Fruit fly (Drosophila melanogaster): ENCODE measurements around the gene mkg-p.
A peak's percentile ranks its signal among the peaks of the same experiment; 100 is the strongest.

mkg-p gene

dm6 chr3L:8451966-8452620, 47.0 kb upstream of the mkg-p start (continued):
- TF ChIP-seq CG8765 (GFP tag; IDR thresholded peaks at IDR 0.05), result no peak
- no peak for TF ChIP-seq phol (tag; optimal IDR thresholded peaks at IDR 0.05)
- TF ChIP-seq Kr (GFP tag; optimal IDR thresholded peaks at IDR 0.05), result peak; percentile 41
- no peak for TF ChIP-seq HmgZ (tag; optimal IDR thresholded peaks at IDR 0.05)
- TF ChIP-seq Camta (GFP tag; optimal IDR thresholded peaks at IDR 0.05), result no peak
- TF ChIP-seq p53 (GFP tag; optimal IDR thresholded peaks at IDR 0.05), result no peak
- TF ChIP-seq Trl (optimal IDR thresholded peaks at IDR 0.05), result no peak
- TF ChIP-seq Trl (GFP tag; optimal IDR thresholded peaks at IDR 0.05), result no peak
- no peak for TF ChIP-seq insv (GFP tag; optimal IDR thresholded peaks at IDR 0.05)
- no peak for TF ChIP-seq croc (GFP tag; conservative IDR thresholded peaks at IDR 0.05)
- TF ChIP-seq CG15269 (tag; optimal IDR thresholded peaks at IDR 0.05), result no peak
- no peak for TF ChIP-seq Dbx (GFP tag; IDR thresholded peaks at IDR 0.05)
- TF ChIP-seq Atf3 (GFP tag; optimal IDR thresholded peaks at IDR 0.05), result no peak
- TF ChIP-seq Atf-2 (GFP tag; optimal IDR thresholded peaks at IDR 0.05), result no peak
- no peak for TF ChIP-seq CG30431 (GFP tag; optimal IDR thresholded peaks at IDR 0.05)
- no peak for TF ChIP-seq pzg (GFP tag; optimal IDR thresholded peaks at IDR 0.05)
- no peak for TF ChIP-seq CG4707 (GFP tag; optimal IDR thresholded peaks at IDR 0.05)
- peak; percentile 89 for TF ChIP-seq exex (tag; optimal IDR thresholded peaks at IDR 0.05)
- peak; percentile 93 for TF ChIP-seq grn (GFP tag; optimal IDR thresholded peaks at IDR 0.05)
- no peak for TF ChIP-seq CG18262 (tag; optimal IDR thresholded peaks at IDR 0.05)
- TF ChIP-seq CG31365 (tag; optimal IDR thresholded peaks at IDR 0.05), result no peak
- no peak for TF ChIP-seq CG10543 (GFP tag; optimal IDR thresholded peaks at IDR 0.05)
- peak; percentile 54 for TF ChIP-seq pros (GFP tag; optimal IDR thresholded peaks at IDR 0.05)
- no peak for TF ChIP-seq Dek (tag; optimal IDR thresholded peaks at IDR 0.05)
- no peak for TF ChIP-seq dimm (GFP tag; IDR thresholded peaks at IDR 0.05)
- no peak for TF ChIP-seq CG11085 (GFP tag; IDR thresholded peaks at IDR 0.05)
- no peak for TF ChIP-seq CG6272 (GFP tag; IDR thresholded peaks at IDR 0.05)
- no peak for TF ChIP-seq CG6791 (GFP tag; IDR thresholded peaks at IDR 0.05; ENCODE audit: partially characterized antibody)
- no peak for TF ChIP-seq lov (optimal IDR thresholded peaks at IDR 0.05)
- TF ChIP-seq lov (GFP tag; IDR thresholded peaks at IDR 0.05), result 0 out of 3 replicates have a peak, but pooled peaks have one; percentile 44
- TF ChIP-seq tgo (GFP tag; IDR thresholded peaks at IDR 0.05), result no peak
- no peak for TF ChIP-seq Dip2 (GFP tag; IDR thresholded peaks at IDR 0.05)
- TF ChIP-seq Oli (tag; optimal IDR thresholded peaks at IDR 0.05), result no peak
- TF ChIP-seq HLHmδ (GFP tag; optimal IDR thresholded peaks at IDR 0.05), result no peak
- no peak for TF ChIP-seq CG15479 (GFP tag; optimal IDR thresholded peaks at IDR 0.05)
- TF ChIP-seq CG18599 (GFP tag; optimal IDR thresholded peaks at IDR 0.05), result peak; percentile 1
- TF ChIP-seq sd (tag; optimal IDR thresholded peaks at IDR 0.05), result peak; percentile 63
- no peak for TF ChIP-seq CG12299 (tag; optimal IDR thresholded peaks at IDR 0.05)

dm6 chr3L:8450747-8451146, 45.7 kb upstream of the mkg-p start:
- TF ChIP-seq Usf (GFP tag; optimal IDR thresholded peaks at IDR 0.05), result no peak
- no peak for TF ChIP-seq Fer2 (tag; optimal IDR thresholded peaks at IDR 0.05)
- TF ChIP-seq CG17385 (GFP tag; optimal IDR thresholded peaks at IDR 0.05), result peak; percentile 65
- no peak for TF ChIP-seq gcm (GFP tag; optimal IDR thresholded peaks at IDR 0.05)
- TF ChIP-seq HmgD (GFP tag; optimal IDR thresholded peaks at IDR 0.05), result no peak
- no peak for TF ChIP-seq Max (GFP tag; optimal IDR thresholded peaks at IDR 0.05)
- TF ChIP-seq YL-1 (GFP tag; optimal IDR thresholded peaks at IDR 0.05), result no peak
- no peak for TF ChIP-seq dpn (GFP tag; optimal IDR thresholded peaks at IDR 0.05)
- TF ChIP-seq chif (GFP tag; optimal IDR thresholded peaks at IDR 0.05), result no peak
- no peak for TF ChIP-seq Scr (GFP tag; IDR thresholded peaks at IDR 0.05; ENCODE audit: partially characterized antibody)
- TF ChIP-seq CG10366 (GFP tag; IDR thresholded peaks at IDR 0.05), result no peak
- TF ChIP-seq dmrt11E (tag; optimal IDR thresholded peaks at IDR 0.05), result no peak
- no peak for TF ChIP-seq Rfx (GFP tag; IDR thresholded peaks at IDR 0.05)
- TF ChIP-seq CG1024 (GFP tag; IDR thresholded peaks at IDR 0.05), result no peak
- TF ChIP-seq Nf-YA (GFP tag; IDR thresholded peaks at IDR 0.05), result no peak
- no peak for TF ChIP-seq wek (GFP tag; optimal IDR thresholded peaks at IDR 0.05)

Measured in whole organism, embryonic.